Worm (Caenorhabditis elegans) whole organism, L4/young adult: ENCODE results near the gene sorb-1.
A peak's percentile ranks its signal among the peaks of the same experiment; 100 is the strongest.

Experiments
- W03F9.2 ChIP-seq: fragments of 150-350 bp; optimal IDR thresholded peaks from 2 replicates; lab custom pipeline; 2014; ENCODE audit warnings: missing biosample characterization, missing genetic modification characterization
- dao-5 ChIP-seq: sonication (generic microtip); optimal IDR thresholded peaks from 2 replicates; lab custom pipeline; 2016; ENCODE audit warnings: missing genotype, missing genetic modification characterization, moderate library complexity, missing compliant biosample characterization
- him-1 ChIP-seq: sonication (generic microtip); optimal IDR thresholded peaks from 2 replicates; lab custom pipeline; 2016; ENCODE audit warnings: missing genotype, missing genetic modification reagents, missing genetic modification characterization, missing compliant biosample characterization

sorb-1 gene

DNA sequence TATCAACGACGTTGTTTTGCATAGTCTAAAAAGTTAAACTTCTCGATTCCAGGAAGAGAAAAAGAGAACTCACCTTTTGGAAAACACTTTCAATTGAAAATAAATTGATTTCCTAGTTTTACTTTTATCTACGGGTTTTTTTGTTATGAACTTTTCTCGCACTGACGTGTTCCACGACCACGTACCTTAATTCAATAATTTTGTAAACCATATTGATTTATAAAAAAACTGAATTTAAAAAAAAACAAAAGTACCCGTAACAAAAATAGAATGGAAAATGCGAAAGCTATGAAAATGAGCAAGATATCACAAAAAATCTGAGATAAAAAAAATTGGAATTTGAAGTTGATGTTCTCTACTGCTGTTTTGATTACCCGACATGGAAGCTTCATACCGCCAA, 7.9 kb upstream of the sorb-1 start, which contains the start of gene C47A4.3:
Gene C47A4.3, minus strand, starts transcription at position 101 of the 400 bp plus-strand sequence.
- TF ChIP-seq him-1 (no peak), W03F9.2 (no peak), dao-5 (no peak)

DNA sequence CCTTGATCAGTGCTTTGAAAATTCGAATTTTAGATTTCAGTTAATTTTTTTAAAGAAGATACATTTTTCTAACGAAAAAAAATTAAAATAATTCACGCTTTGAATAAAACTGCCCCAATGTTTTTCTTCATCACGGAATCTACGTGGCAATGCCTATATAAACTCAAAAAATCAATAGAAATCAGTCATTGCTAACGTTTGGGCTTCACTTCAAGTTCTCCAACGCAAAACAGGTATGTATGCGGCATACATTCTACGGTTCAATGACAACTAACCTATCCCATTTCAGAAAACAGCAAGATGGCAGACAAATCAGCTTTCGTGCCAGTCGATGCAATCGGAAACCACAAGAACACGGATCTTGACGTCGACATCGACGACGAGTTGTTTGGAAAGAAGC, 4.7 kb upstream of the sorb-1 start, which contains the start of gene C47A4.5:
Gene C47A4.5, plus strand, starts transcription at position 301 of the 400 bp plus-strand sequence.
- TF ChIP-seq him-1 (no peak), dao-5 (no peak), W03F9.2 (no peak)

DNA sequence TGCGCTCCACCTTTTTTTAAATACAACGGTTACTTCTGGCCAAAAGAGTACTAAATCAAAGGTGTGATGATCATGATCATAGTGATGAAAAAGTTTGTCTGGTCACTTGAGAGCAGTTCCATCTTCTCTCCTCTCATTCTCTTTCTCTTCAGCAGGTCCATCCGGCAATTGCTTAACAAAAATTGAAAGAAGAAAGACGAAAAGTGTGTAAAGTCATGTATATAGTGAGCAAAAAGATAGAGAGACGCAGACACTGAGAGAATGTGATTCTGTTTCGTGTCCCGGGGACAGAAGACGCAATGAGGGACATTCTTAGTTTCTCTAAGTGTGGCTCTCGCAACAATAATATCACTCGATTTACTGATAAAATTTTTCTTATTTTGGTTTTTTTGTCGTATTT, 1.3 kb upstream of the sorb-1 start:
- TF ChIP-seq W03F9.2 (no peak), him-1 (no peak), dao-5 (no peak)

DNA sequence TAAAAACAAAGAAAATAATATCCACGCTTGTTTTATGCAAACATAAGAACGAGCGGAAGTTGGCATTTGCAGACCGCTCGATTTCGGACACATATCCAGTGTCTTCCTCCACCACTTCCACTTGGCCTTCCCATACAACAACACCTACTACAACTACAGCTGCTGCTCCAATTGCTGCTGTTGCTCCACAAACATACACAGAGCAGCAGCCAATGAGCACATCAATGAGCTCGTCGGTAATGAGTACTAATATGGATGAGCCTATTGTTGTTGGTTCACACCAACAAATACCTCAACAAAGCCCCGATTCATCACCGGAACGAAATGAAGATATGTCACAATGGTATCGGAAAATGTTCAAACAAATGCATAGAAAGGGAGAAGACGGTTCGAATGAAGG, 5.5 kb downstream of the sorb-1 start:
- TF ChIP-seq dao-5 (no peak), W03F9.2 (no peak), him-1 (no peak)

DNA sequence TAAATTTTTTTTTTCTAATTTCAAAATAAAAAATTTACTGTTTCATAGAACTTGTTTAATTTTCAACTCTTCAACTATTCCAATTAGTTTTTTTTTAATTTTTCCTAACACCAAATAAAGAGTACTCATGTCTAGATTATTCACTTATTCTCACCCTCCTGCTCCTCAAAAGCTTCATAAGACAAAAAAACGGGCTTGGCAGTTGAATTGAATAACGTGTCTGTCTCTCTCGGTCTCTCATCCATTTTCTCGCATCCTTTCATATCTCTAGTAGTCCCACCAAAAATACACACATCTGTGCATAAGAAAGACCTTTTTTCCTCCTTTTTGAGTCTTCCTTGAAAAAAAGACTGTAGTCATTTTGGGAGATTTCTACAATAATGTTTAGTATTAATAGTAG, 13.3 kb downstream of the sorb-1 start:
- no peak for TF ChIP-seq him-1
- TF ChIP-seq dao-5: no peak
- no peak for TF ChIP-seq W03F9.2

DNA sequence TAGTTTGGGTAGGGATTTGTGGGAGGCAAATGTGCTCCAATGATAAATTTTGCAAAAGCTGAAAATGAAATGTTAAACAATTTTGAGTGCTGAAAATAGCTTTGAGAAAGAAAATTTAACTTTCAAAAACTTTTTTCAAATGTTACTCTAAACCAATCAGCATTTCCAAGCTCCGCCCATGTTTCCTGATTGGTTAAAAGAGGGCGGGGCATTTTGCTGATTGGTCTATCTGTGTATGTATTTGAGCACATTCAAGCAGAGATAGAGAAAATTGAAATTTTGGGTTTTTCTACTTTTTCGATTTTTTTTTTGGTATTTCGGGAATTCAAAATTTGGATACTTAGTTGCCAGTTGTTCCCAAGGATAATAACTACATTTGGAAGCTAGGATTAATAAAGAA, 14.6 kb downstream of the sorb-1 start:
- no peak for TF ChIP-seq him-1
- no peak for TF ChIP-seq dao-5
- TF ChIP-seq W03F9.2: no peak

DNA sequence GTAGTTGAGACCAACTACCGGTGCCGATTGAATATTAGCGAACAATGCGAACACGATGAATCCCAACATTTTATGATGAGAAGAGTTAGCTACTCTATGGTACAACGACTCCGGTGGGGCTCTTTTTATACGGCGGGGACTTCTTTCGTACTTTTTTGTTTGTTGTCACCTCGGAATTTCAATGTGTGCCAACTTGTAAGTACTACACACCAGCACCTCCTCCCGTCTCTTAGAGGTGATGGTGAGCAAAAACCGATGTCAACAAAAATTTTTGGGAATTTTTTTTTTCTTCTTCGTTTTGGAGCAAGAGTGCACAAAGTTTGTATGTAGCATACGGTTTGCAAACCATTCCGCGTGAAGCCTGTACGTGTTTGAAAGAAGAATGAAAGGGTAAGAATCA, 24.4 kb downstream of the sorb-1 start, which contains the start of gene Y45F10D.2:
Gene Y45F10D.2, minus strand, starts transcription at position 101 of the 400 bp plus-strand sequence.
- TF ChIP-seq W03F9.2: no peak
- TF ChIP-seq dao-5: no peak
- no peak for TF ChIP-seq him-1

DNA sequence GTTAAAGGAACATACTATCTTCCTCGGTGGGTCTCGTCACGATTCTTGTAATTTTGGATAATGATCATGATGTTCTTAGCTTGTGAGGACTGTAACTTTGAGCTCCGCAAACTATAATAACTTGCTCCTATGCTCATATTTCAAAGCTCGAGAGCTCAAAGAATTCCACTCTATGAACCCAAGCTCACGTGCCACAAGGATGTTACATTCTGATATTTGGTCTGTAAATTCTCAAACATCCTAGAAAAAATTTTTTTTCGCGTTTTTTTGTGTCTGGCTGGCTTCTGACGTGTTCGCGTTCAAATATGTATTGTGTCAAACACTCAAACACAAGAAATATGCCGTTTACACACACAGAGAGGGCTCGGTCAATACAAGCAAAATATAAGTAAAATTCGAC, 26.0 kb downstream of the sorb-1 start, which contains the start of gene Y45F10D.16:
Gene Y45F10D.16, plus strand, starts transcription at position 301 of the 400 bp plus-strand sequence.
- TF ChIP-seq him-1 (no peak), dao-5 (no peak), W03F9.2 (no peak)

DNA sequence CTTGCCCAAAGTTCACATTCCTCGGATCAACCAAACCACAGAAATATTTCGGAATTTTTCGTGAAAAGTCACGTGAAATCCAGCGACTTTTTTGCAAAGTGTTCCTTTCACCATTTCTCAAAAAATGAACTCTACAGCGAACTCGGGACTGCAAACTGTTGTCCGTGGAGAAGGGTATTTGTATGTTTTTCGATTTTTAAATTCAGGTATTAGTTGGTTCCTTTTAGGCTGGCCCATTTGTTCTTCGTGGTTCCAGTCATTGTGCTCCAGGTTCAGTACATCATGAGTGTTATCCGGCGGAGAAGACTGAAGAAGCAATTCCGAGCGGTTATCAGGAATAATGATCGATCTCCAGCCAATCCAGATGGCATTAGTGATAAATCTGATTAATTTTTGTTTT, 26.6 kb downstream of the sorb-1 start:
- TF ChIP-seq him-1: no peak
- no peak for TF ChIP-seq W03F9.2
- no peak for TF ChIP-seq dao-5

DNA sequence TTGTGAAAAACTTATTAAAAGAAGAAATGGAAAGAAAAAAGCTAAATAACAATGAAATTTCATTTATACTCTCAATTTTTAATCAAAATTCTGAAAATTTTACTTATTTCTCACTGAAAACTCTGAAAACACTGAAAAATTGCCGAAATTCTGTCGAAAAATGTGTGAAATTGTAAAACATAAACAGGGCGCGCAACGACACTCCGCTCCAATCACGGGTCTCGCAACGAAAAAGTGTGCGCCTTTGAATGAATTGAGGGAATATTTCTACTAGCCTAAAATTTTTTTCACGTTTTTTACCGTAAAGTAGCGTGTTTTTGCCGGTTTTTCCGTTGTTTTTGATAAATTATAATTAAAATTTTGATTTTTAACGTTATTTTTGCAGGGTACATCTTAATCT, 27.3 kb downstream of the sorb-1 start, which contains the start of gene rpl-18:
Gene rpl-18, plus strand, starts transcription at position 386 of the 400 bp plus-strand sequence.
- no peak for TF ChIP-seq him-1
- peak; percentile 74 for TF ChIP-seq W03F9.2

DNA sequence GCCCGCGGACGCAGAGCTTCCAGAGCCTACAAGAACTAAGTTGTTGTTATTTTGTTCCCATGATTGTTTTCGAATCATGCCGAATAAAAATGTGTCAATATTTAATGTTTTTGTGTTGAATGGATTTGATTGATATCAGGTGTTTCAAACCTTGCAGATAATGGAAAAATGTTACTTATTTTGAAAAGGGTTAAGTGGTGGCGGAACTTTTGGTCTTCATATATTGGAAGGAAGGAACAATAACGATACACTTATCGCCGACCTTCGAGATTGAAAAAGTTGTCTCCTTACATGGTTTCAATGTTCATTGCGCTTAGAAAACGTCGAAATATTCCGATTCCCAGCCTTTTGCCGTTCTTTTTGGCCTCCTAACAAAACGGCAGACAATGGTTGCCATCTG, 28.6 kb downstream of the sorb-1 start, which contains the start of gene gly-10:
Gene gly-10, plus strand, starts transcription at position 387 of the 400 bp plus-strand sequence.
- TF ChIP-seq dao-5 (no peak), W03F9.2 (no peak), him-1 (no peak)

DNA sequence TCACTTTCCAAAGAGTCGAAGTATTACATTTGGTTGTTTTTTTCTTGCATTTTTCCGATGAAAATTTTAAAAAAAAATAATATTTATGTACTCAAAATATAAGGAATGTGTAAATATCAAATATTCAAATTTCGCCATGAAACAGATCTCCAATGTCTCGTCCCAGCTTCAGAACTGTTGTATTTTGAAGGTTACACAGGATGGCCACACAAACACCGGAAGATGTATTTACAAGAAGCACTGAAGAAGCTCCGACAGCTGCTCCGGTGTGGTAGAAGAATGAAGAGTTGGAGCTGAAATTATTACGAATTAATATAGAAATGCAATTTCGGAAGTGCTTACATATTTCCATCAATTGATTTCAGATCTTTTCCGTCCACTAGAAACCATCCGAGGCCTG, 32.2 kb downstream of the sorb-1 start:
- TF ChIP-seq W03F9.2: no peak
- no peak for TF ChIP-seq dao-5
- no peak for TF ChIP-seq him-1

DNA sequence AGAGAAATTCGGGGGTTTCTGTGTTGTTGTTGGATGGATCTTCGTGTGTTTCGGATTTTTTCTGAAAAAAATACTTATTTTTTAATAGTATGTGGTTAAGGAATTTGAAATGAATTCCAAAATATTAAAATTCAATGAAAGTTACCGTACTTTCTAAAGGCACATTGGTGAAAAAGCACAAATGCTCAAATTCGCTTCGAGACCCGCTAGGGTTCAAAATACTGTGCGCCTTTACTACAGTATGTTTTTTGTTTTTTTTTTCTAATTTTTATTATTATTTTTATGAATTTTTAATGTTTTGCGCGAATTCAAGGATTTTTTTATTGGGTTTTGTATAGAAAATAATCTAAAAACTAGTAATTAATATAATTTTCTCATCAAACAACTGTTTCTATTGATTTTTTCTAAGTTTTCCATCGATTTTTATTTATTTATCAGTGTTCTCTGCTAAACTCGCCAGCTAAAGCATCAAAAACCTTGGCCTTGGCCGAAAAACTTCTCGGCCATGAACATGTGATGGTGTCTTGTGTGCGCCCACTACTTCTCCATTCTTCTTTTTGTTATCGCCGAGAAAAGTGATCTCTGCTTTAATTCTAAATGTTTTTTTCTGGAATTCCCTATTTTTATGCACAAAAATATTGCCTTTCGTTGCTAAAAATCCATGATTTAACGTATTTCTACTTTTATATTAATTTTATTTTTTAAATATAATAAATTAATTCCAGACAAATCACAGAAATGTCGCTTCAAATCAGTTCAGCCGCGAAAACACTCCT, 33.3 kb downstream of the sorb-1 start, which contains the start of gene iscu-1:
Gene iscu-1, plus strand, starts transcription at position 726 of the 776 bp plus-strand sequence.
- TF ChIP-seq dao-5: no peak
- TF ChIP-seq W03F9.2: peak; percentile 29

DNA sequence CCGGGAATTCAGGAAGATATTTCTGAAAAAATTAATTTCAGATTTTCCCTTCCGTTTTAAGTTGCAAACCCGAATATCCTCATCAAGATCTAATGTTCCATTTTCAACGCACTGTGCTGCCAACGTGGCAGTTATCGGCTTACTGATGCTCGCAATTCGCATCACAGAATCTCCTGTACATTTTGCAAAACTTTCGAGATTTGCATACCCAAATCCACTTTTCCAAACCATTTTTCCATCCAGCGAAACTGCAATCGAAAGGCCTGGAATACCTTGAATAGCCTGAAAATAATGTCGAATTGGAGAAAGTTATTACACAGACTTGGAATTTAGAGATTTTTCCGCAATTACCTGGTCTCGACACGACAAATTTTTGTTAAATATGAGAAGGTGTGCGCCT, 34.6 kb downstream of the sorb-1 start:
- TF ChIP-seq W03F9.2 (no peak), dao-5 (no peak), him-1 (no peak)

DNA sequence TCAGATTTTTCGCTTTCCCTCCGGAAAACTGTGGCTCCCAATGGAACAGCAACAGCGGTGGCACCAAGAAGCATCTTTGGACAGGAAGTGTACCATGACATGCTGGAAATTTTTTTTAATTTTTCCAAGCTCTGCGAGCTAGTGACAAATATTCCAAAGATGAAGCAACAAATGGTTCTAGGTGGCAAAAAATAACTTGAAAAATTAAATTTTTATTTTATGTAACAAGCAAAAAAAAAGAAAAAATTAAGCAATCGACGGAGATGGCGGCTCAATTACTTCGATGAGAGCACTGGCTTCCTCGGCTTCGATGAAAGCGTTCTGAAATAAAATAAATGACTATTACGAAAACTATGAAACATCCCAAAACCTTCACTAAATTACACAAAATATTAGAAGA, 35.4 kb downstream of the sorb-1 start, which contains the start of gene lact-9:
Gene lact-9, minus strand, starts transcription at position 101 of the 400 bp plus-strand sequence.
- TF ChIP-seq him-1 (no peak), W03F9.2 (no peak), dao-5 (no peak)

DNA sequence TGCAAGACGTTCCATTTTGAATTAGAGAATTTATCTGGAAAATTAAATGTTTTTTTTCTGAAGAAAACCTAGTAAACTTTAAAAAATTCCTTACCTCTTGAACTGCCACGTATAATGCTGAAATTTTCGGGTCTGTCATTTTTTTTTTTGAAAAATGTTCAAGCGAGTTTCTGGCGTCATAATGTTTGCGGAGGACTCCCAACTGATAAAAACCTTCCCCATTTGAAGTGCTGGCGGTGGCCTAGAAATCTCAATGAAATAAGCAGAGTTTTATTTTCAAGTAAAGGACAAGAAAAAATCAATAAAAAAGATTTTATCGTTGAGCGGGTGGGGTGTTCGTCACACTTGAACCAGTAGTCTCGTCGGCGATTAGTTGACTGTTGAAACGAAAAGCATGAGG, 36.6 kb downstream of the sorb-1 start, which contains the start of gene icap-1:
Gene icap-1, minus strand, starts transcription at position 272 of the 400 bp plus-strand sequence.
- no peak for TF ChIP-seq dao-5
- TF ChIP-seq him-1: no peak
- TF ChIP-seq W03F9.2: no peak
